Worm (Caenorhabditis elegans) whole organism, late embryonic: Measurements from ENCODE around the gene Y7A5A.9.

Experiments used
- K02D7.2 ChIP-seq: sonication (generic microtip); optimal IDR thresholded peaks from 2 replicates; lab custom pipeline; 2017; ENCODE audit warnings: mild to moderate bottlenecking, missing genetic modification characterization, missing compliant biosample characterization
- ama-1 ChIP-seq: fragments of 150-350 bp; optimal IDR thresholded peaks from 2 replicates; lab custom pipeline; 2014
- eyg-1 ChIP-seq: sonication (generic microtip); optimal IDR thresholded peaks from 2 replicates; lab custom pipeline; 2016; ENCODE audit warnings: missing genotype, missing genetic modification characterization, missing compliant biosample characterization
- hlh-8 ChIP-seq: sonication (generic microtip); optimal IDR thresholded peaks from 2 replicates; lab custom pipeline; 2016; ENCODE audit warnings: missing genotype, missing genetic modification characterization, missing compliant biosample characterization
- npax-4 ChIP-seq: sonication (generic microtip); optimal IDR thresholded peaks from 2 replicates; lab custom pipeline; 2016; ENCODE audit warnings: missing genetic modification characterization, missing compliant biosample characterization
- ref-2 ChIP-seq: sonication (generic microtip); optimal IDR thresholded peaks from 2 replicates; lab custom pipeline; 2016; ENCODE audit warnings: missing genetic modification characterization, missing compliant biosample characterization
- rnt-1 ChIP-seq: sonication (generic microtip); optimal IDR thresholded peaks from 2 replicates; lab custom pipeline; 2016; ENCODE audit warnings: missing genetic modification characterization, missing compliant biosample characterization
- sox-2 ChIP-seq: fragments of 200-800 bp; sonication (Bioruptor generic); IDR thresholded peaks from 2 replicates; pipeline ENCODE4 v1.3.6; 2022; ENCODE audit warnings: missing genetic modification reagents, missing genetic modification characterization, missing compliant biosample characterization
- syd-9 ChIP-seq: sonication (generic microtip); optimal IDR thresholded peaks from 2 replicates; lab custom pipeline; 2016; ENCODE audit warnings: mild to moderate bottlenecking, missing genetic modification characterization, moderate library complexity, missing compliant biosample characterization

DNA sequence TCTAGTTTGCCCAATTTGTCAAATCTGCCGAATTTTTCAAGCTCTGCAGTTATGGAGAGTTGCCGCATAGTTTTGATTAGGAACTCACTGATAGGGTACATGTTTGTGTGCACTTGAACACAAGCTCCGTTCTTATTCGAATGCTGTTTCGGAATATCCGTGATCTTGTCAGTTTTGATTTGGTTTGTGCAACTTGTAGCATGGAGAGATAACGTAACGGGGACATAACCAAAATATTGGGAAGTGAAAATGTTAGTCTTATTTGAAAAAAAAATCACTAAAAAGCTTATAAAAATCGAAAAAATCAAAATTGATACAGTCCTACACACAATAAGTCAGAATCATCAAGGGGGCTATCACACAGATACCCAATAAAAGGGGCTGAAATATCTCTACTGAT, 44.9 kb upstream of the Y7A5A.9 start, which contains the start of gene Y7A5A.24:
- TF ChIP-seq sox-2 (no peak), syd-9 (tag; lab: Kevin White, UChicago) (no peak), ref-2 (no peak), npax-4 (no peak), eyg-1 (no peak), rnt-1 (tag; lab: Kevin White, UChicago) (no peak), K02D7.2 (tag; lab: Kevin White, UChicago) (no peak), ama-1 (lab: Kevin White, UChicago) (no peak), hlh-8 (tag; lab: Kevin White, UChicago) (no peak)
